Worm (Caenorhabditis elegans) whole organism, young adult: ENCODE measurements around the gene F14H12.17.

Source experiments
- F10E7.11 ChIP-seq: sonication (generic microtip); optimal IDR thresholded peaks from 2 replicates; lab custom pipeline; 2017; ENCODE audit warnings: mild to moderate bottlenecking, missing genetic modification characterization, moderate library complexity, missing compliant biosample characterization
- atf-7 ChIP-seq: sonication (generic microtip); optimal IDR thresholded peaks from 2 replicates; lab custom pipeline; 2017; ENCODE audit warnings: mild to moderate bottlenecking, missing genetic modification characterization, missing compliant biosample characterization
- chd-7 ChIP-seq: sonication (generic microtip); optimal IDR thresholded peaks from 2 replicates; lab custom pipeline; 2016; ENCODE audit warnings: mild to moderate bottlenecking, missing genetic modification characterization, moderate library complexity, missing compliant biosample characterization
- mel-28 ChIP-seq: sonication (generic microtip); optimal IDR thresholded peaks from 2 replicates; lab custom pipeline; 2016; ENCODE audit warnings: borderline replicate concordance, mild to moderate bottlenecking, missing genetic modification characterization, missing compliant biosample characterization
- nhr-179 ChIP-seq: sonication (generic microtip); optimal IDR thresholded peaks from 2 replicates; lab custom pipeline; 2016; ENCODE audit warnings: mild to moderate bottlenecking, missing genetic modification characterization, missing compliant biosample characterization
- sdz-38 ChIP-seq: sonication (generic microtip); optimal IDR thresholded peaks from 2 replicates; lab custom pipeline; 2016; ENCODE audit warnings: missing genotype, missing genetic modification characterization, missing compliant biosample characterization
- snpc-4 ChIP-seq, 5 experiments: fragments of 150-350 bp in 1 of 5; sonication (generic microtip) in 4 of 5; optimal IDR thresholded peaks; 2 replicates each; lab custom pipeline; 2014 to 2018; ENCODE audit warnings: missing genetic modification characterization in 5 of 5, missing biosample characterization in 3 of 5, antibody characterized with exemption in 2 of 5, mild to moderate bottlenecking in 2 of 5, missing compliant biosample characterization in 2 of 5, missing genotype in 2 of 5, moderate library complexity in 2 of 5, missing genetic modification reagents in 1 of 5

- no peak for TF ChIP-seq chd-7 (tag; lab: Kevin White, UChicago)
- no peak for TF ChIP-seq atf-7 (tag; lab: Kevin White, UChicago)
- no peak for TF ChIP-seq F10E7.11 (tag; lab: Kevin White, UChicago)
- no peak for TF ChIP-seq snpc-4 (GFP tag; optimal IDR thresholded peaks at IDR 0.05; lab: Kevin White, UChicago)
- no peak for TF ChIP-seq snpc-4 (tag; optimal IDR thresholded peaks at IDR 0.05; lab: Kevin White, UChicago)
- TF ChIP-seq mel-28 = no peak
- TF ChIP-seq sdz-38 = no peak
- no peak for TF ChIP-seq nhr-179 (tag; lab: Kevin White, UChicago)
Measured at ce11 chrX:4371988-4372387, 8.9 kb upstream of the F14H12.17 start, which contains the start of gene R160.14.
